Worm (Caenorhabditis elegans): ENCODE results near the gene T07D3.2.

T07D3.2 gene

DNA sequence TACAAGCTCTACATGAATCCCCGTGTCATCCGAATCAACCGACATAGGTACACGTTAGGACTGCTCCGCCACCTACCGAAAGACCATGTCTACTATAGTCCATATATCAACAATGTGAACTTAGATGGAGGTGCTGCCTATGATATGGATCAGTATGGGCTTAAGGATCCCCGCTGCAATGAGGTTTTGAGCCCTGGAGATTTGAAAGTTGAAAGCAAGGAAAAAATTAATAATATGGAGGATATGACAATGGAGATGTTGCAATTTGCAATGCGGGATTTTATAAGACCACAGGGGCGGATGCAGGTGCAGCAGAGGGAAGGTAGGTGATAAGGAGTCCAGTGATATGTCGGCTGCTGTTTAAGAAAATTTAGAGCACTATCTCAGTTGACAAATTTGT, 32.4 kb upstream of the T07D3.2 start:
- TF ChIP-seq Y55F3AM.14 (GFP tag; optimal IDR thresholded peaks at IDR 0.05) (no peak), dmd-4 (tag; optimal IDR thresholded peaks at IDR 0.05) (no peak), nhr-21 (tag; optimal IDR thresholded peaks at IDR 0.05) (no peak), ceh-82 (tag; optimal IDR thresholded peaks at IDR 0.05) (no peak), nhr-11 (tag; optimal IDR thresholded peaks at IDR 0.05) (no peak), lin-11 (tag; optimal IDR thresholded peaks at IDR 0.05) (no peak), blmp-1 (tag; optimal IDR thresholded peaks at IDR 0.05; ENCODE audit: insufficient read depth) (no peak), F13H6.1 (tag; optimal IDR thresholded peaks at IDR 0.05) (no peak), crh-2 (tag; optimal IDR thresholded peaks at IDR 0.05) (no peak), gmeb-1 (tag; optimal IDR thresholded peaks at IDR 0.05) (no peak)

DNA sequence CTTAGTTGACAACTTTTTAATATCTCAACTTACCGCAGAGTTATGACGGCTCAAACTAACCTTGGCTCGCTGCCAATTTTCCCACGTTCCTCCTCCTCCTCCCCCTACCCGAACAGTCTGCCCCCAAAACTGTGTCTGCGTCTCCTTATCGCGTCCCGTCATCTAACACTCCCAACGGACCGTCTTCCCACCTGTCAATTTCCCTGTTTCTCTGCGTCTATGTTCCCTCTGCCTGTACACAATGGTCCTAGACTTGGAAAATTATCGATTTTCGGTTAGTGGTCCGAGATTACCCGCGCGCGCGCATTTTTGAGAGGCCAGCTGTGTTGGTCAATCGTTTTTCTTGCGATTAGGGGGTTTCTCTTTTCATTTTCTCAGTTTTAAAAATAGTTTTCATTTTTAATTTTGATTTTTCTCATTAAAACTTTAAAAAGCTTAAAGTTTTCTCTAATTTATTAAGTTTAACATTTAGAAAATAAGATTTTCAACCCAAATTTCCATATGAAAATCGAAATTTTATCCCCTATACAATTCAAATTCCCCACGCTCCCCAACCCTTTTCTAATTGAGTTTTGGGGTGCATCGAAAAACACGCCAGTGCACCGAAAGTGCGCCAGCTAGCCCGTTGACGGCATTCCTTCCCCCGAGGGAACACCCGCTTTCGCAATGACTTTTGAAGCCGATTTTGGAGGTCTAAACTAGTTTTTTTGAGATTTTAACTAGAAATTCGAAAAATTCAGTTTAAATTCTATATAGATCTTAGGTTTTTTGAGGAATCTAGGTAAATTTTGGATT, 28.5 kb upstream of the T07D3.2 start, which contains the start of gene alg-2:
Gene alg-2 (plus strand): TSS at position 220 of the 795 bp plus-strand sequence.
- peak; percentile 36 for TF ChIP-seq mab-5 (tag; optimal IDR thresholded peaks at IDR 0.05)
- TF ChIP-seq elt-3 (tag; optimal IDR thresholded peaks at IDR 0.05) = no peak
- TF ChIP-seq ZK546.5 (tag; optimal IDR thresholded peaks at IDR 0.05) = no peak
- peak; percentile 44 for TF ChIP-seq crh-2 (tag; optimal IDR thresholded peaks at IDR 0.05)
- TF ChIP-seq peb-1 (tag; optimal IDR thresholded peaks at IDR 0.05) = no peak
- TF ChIP-seq mdl-1 (tag; optimal IDR thresholded peaks at IDR 0.05) = no peak
- TF ChIP-seq ceh-82 (tag; optimal IDR thresholded peaks at IDR 0.05) = no peak
- no peak for TF ChIP-seq nhr-77 (tag; optimal IDR thresholded peaks at IDR 0.05)
- TF ChIP-seq lsy-2 (tag; optimal IDR thresholded peaks at IDR 0.05) = peak in 1 of 2 experiments; percentile 67
- no peak for TF ChIP-seq sma-3 (GFP tag; optimal IDR thresholded peaks at IDR 0.05)
- no peak for TF ChIP-seq nhr-25 (tag; optimal IDR thresholded peaks at IDR 0.05)
- peak; percentile 31 for TF ChIP-seq gmeb-1 (tag; optimal IDR thresholded peaks at IDR 0.05)
- TF ChIP-seq nhr-6 (tag; optimal IDR thresholded peaks at IDR 0.05) = no peak
- TF ChIP-seq Y55F3AM.14 (GFP tag; optimal IDR thresholded peaks at IDR 0.05) = no peak
- TF ChIP-seq ceh-16 (tag; optimal IDR thresholded peaks at IDR 0.05) = no peak
- TF ChIP-seq ztf-4 (tag; optimal IDR thresholded peaks at IDR 0.05) = no peak
- TF ChIP-seq nhr-21 (tag; optimal IDR thresholded peaks at IDR 0.05) = no peak
- peak; percentile 52 for TF ChIP-seq C34F6.9 (tag; optimal IDR thresholded peaks at IDR 0.05)
- TF ChIP-seq zag-1 (tag; optimal IDR thresholded peaks at IDR 0.05) = peak; percentile 31
- TF ChIP-seq unc-55 (GFP tag; optimal IDR thresholded peaks at IDR 0.05) = peak; percentile 67
- TF ChIP-seq elt-1 (tag; optimal IDR thresholded peaks at IDR 0.05) = no peak
- peak; percentile 6 for TF ChIP-seq sma-9 (GFP tag; optimal IDR thresholded peaks at IDR 0.05)
- no peak for TF ChIP-seq sma-9 (tag; optimal IDR thresholded peaks at IDR 0.05)
- TF ChIP-seq fos-1 (tag; optimal IDR thresholded peaks at IDR 0.05) = peak; percentile 29
- TF ChIP-seq nhr-237 (tag; optimal IDR thresholded peaks at IDR 0.05) = no peak
- no peak for TF ChIP-seq unc-62 (GFP tag; optimal IDR thresholded peaks at IDR 0.05)
- TF ChIP-seq snpc-4 (tag; optimal IDR thresholded peaks at IDR 0.05) = no peak
- no peak for TF ChIP-seq egl-27 (tag; optimal IDR thresholded peaks at IDR 0.05)
- TF ChIP-seq dmd-4 (tag; optimal IDR thresholded peaks at IDR 0.05) = no peak
- TF ChIP-seq lin-13 (GFP tag; optimal IDR thresholded peaks at IDR 0.05) = peak; percentile 31
- TF ChIP-seq blmp-1 (tag; optimal IDR thresholded peaks at IDR 0.05; ENCODE audit: insufficient read depth) = no peak
- TF ChIP-seq unc-39 (tag; optimal IDR thresholded peaks at IDR 0.05) = no peak
- TF ChIP-seq ama-1 (optimal IDR thresholded peaks at IDR 0.05) = no peak
- no peak for TF ChIP-seq ztf-1 (GFP tag; conservative IDR thresholded peaks at IDR 0.05)
- TF ChIP-seq nhr-10 (tag; optimal IDR thresholded peaks at IDR 0.05) = no peak
- TF ChIP-seq nhr-12 (tag; optimal IDR thresholded peaks at IDR 0.05) = no peak
- peak; percentile 23 for TF ChIP-seq nhr-129 (tag; optimal IDR thresholded peaks at IDR 0.05)
- no peak for TF ChIP-seq mbf-1 (tag; optimal IDR thresholded peaks at IDR 0.05)
- TF ChIP-seq alr-1 (tag; optimal IDR thresholded peaks at IDR 0.05) = no peak
- no peak for TF ChIP-seq ztf-11 (tag; optimal IDR thresholded peaks at IDR 0.05)
- no peak for TF ChIP-seq R02D3.7 (tag; optimal IDR thresholded peaks at IDR 0.05)
- no peak for TF ChIP-seq aly-2 (tag; optimal IDR thresholded peaks at IDR 0.05)
- no peak for TF ChIP-seq lin-11 (tag; optimal IDR thresholded peaks at IDR 0.05)
- no peak for TF ChIP-seq nhr-11 (tag; optimal IDR thresholded peaks at IDR 0.05)
- TF ChIP-seq nhr-23 (tag; optimal IDR thresholded peaks at IDR 0.05) = no peak
- TF ChIP-seq lin-39 (tag; optimal IDR thresholded peaks at IDR 0.05) = no peak
- peak; percentile 15 for TF ChIP-seq sem-4 (tag; optimal IDR thresholded peaks at IDR 0.05)
- peak; percentile 26 for TF ChIP-seq F13H6.1 (tag; optimal IDR thresholded peaks at IDR 0.05)
- TF ChIP-seq skn-1 (tag; optimal IDR thresholded peaks at IDR 0.05) = no peak

Data from whole organism, L2 larva.